Worm (Caenorhabditis elegans): ENCODE measurements around the gene C46H3.2.

The C46H3.2 gene

DNA sequence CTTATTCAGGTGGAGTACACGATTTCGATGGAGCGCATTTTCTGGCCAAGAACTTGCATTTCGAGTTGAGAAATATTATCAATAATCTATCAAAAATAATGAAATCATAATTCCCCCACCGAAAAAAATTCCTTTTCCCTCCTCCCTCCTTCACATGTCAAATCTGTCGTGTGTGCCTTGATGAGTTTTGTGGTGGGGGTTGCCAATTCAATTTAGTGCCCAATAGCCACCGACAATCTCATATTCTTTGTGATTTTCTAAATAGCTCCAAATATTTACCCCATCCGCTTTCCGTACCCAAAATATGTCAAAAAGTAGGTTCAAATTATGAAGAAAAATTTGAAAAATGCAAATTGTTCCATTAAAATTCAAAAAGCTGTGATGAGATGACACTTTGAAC is 68.5 kb downstream of the C46H3.2 start, which contains the start of gene tmc-1:
TSS of gene tmc-1 (plus strand) at position 189 of the 400 bp plus-strand sequence.
- no peak for TF ChIP-seq lin-40 (tag; optimal IDR thresholded peaks at IDR 0.05)
- TF ChIP-seq pbrm-1 (GFP tag; IDR thresholded peaks at IDR 0.05), result 0 out of 2 replicates have a peak, but pooled peaks have one; percentile 31
- TF ChIP-seq cebp-2 (GFP tag; IDR thresholded peaks at IDR 0.05), result no peak

All from whole organism, young adult.